Worm (Caenorhabditis elegans) whole organism, L1 larva: ENCODE measurements around the gene rha-1.

Source experiments
- ama-1 ChIP-seq: fragments of 150-350 bp; optimal IDR thresholded peaks from 2 replicates; lab custom pipeline; 2014
- grh-1 ChIP-seq: fragments of 200-800 bp; sonication (Bioruptor generic); IDR thresholded peaks from 2 replicates; pipeline ENCODE4 v1.3.6; 2022; ENCODE audit warnings: missing genetic modification reagents, missing genetic modification characterization, missing compliant biosample characterization
- irx-1 ChIP-seq: sonication (generic microtip); optimal IDR thresholded peaks from 2 replicates; lab custom pipeline; 2016; ENCODE audit warnings: missing genetic modification characterization, missing compliant biosample characterization
- jun-1 ChIP-seq: fragments of 150-350 bp; optimal IDR thresholded peaks from 2 replicates; lab custom pipeline; 2014; ENCODE audit warnings: missing biosample characterization, missing genetic modification reagents, missing genetic modification characterization
- lin-15B ChIP-seq: fragments of 150-350 bp; sonication (generic microtip); optimal IDR thresholded peaks from 3 replicates; lab custom pipeline; 2014; ENCODE audit warnings: missing biosample characterization, missing genetic modification characterization
- nhr-76 ChIP-seq: sonication (generic microtip); optimal IDR thresholded peaks from 2 replicates; lab custom pipeline; 2017; ENCODE audit warnings: missing biosample characterization, missing genetic modification characterization
- nhr-77 ChIP-seq: fragments of 150-350 bp; optimal IDR thresholded peaks from 2 replicates; lab custom pipeline; 2014; ENCODE audit warnings: missing biosample characterization, missing genetic modification characterization
- rnt-1 ChIP-seq: sonication (generic microtip); optimal IDR thresholded peaks from 2 replicates; lab custom pipeline; 2016; ENCODE audit warnings: mild to moderate bottlenecking, missing genetic modification characterization, moderate library complexity, missing compliant biosample characterization

ce11 chrII:8931405-8932149 lies 48.1 kb upstream of the rha-1 start:
- TF ChIP-seq lin-15B (tag; lab: Kevin White, UChicago): no peak
- TF ChIP-seq jun-1 (tag; lab: Kevin White, UChicago): no peak
- TF ChIP-seq nhr-77 (tag; lab: Kevin White, UChicago): no peak
- no peak for TF ChIP-seq ama-1 (lab: Kevin White, UChicago)
- no peak for TF ChIP-seq irx-1 (tag; lab: Kevin White, UChicago)
- no peak for TF ChIP-seq nhr-76 (tag; lab: Kevin White, UChicago)
- TF ChIP-seq grh-1: no peak
- no peak for TF ChIP-seq rnt-1 (tag; lab: Kevin White, UChicago)
